Fruit fly (Drosophila melanogaster) whole organism, wandering third instar larva: ENCODE measurements around the gene Ctu2.

Experiments
- br ChIP-seq: fragments of 200-800 bp; sonication (Bioruptor generic); optimal IDR thresholded peaks from 2 replicates; lab custom pipeline; 2016; ENCODE audit warnings: missing biosample characterization, missing genetic modification characterization
- ey ChIP-seq: fragments of 200-800 bp; sonication (Bioruptor generic); optimal IDR thresholded peaks from 2 replicates; lab custom pipeline; 2016; ENCODE audit warnings: missing biosample characterization, missing genetic modification characterization

DNA sequence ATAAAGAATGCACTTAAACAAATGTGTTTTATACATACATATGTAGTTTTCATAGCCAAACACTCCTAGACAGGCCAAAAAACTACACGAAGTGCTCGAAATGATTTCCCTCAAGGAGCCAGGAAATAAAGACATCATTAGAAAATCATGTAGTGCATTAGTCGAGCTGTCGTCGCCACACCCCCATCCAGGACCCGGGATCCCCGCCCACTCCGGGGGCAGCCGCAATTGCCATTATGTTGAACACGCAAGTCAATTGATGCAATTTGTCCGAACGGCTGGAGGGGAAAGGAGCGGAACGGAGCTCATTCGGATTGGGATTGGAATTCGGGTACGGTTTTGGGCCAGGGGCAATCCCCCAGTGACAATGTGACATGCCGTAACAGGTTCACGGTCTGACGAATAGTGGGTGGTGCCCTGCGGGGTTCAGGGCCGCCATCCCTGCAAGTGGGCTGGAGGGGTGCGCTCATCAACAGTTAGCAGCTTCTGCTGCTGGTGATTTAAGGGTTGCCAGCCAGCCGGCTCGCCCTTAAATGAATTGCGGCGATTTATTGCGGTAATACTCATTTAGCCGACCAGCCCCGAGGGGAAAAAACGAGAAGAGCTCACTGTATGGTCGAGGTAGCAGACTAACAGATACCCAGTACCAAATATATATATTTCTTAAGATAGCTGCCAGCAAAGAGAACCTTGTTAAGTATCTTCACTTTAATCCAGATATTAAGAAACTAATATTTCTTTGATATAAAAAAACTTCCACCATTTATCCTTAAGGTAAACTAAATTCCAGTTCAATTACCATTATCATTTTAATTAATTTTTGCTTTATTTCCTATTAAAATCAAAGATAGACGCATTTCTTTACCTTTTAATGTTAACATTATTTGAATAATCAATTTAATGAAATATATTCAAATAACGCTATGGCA, 12.4 kb downstream of the Ctu2 start:
- TF ChIP-seq br (GFP tag; lab: Kevin White, UChicago) = no peak
- no peak for TF ChIP-seq ey (GFP tag; lab: Kevin White, UChicago)
